Fruit fly (Drosophila melanogaster) whole organism: Measurements from ENCODE around the gene DNAlig4.

ENCODE experiments used
- CG8478 ChIP-seq: fragments of >200 bp; optimal IDR thresholded peaks from 2 replicates; lab custom pipeline; 2018; ENCODE audit warnings: inconsistent platforms
- Dll ChIP-seq: fragments of >200 bp; optimal IDR thresholded peaks from 2 replicates; lab custom pipeline; 2017
- EcR ChIP-seq, 2 experiments: fragments of >200 bp; optimal IDR thresholded peaks; 2 replicates each; lab custom pipeline; 2017; ENCODE audit warnings: missing biosample characterization in 2 of 2, missing genetic modification characterization in 2 of 2, missing genetic modification reagents in 2 of 2
- pan ChIP-seq: fragments of >200 bp; optimal IDR thresholded peaks from 2 replicates; lab custom pipeline; 2017
- psq ChIP-seq: fragments of >200 bp; optimal IDR thresholded peaks from 2 replicates; lab custom pipeline; 2017
- usp ChIP-seq: fragments of >200 bp; optimal IDR thresholded peaks from 2 replicates; lab custom pipeline; 2017; ENCODE audit warnings: missing biosample characterization, missing genetic modification characterization, mixed read lengths

DNAlig4 gene

DNA sequence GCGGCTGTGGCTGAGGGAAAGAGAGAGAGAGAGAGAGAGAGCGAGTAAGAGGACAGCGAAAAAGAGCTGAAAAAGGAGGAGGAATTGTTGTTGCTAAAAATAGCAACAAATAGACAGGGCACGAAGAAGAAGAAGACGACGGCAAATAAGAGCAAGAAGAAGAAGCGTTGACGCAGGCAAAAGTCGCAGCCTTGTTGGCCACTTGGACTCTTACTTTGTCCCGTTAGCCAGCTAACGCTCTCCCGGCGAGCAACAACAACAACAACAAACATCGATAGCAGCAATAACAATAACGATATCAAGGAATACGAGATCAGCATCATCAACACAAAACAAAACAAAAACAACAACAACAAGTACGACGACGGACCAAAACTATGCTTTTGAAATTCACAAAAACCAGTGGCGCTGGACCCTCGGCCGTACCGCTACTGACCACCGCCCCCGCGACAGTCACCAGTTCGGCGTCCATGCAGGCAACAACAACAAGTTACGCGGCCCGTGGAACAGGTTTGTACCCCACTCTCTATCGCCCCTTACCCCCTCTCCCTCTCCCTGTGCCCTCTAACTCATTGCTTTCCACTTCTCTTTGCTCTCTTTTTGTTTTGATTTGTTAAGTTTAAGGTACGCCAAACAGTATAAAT, 42.4 kb downstream of the DNAlig4 start:
- no peak for TF ChIP-seq pan (lab: Kevin White, UChicago)
- TF ChIP-seq usp (GFP tag; lab: Kevin White, UChicago) = no peak
- no peak for TF ChIP-seq Dll (lab: Kevin White, UChicago)
- TF ChIP-seq EcR (GFP tag; optimal IDR thresholded peaks at IDR 0.05; lab: Kevin White, UChicago) = no peak
- TF ChIP-seq psq (lab: Kevin White, UChicago) = no peak
- no peak for TF ChIP-seq CG8478 (lab: Kevin White, UChicago)

DNA sequence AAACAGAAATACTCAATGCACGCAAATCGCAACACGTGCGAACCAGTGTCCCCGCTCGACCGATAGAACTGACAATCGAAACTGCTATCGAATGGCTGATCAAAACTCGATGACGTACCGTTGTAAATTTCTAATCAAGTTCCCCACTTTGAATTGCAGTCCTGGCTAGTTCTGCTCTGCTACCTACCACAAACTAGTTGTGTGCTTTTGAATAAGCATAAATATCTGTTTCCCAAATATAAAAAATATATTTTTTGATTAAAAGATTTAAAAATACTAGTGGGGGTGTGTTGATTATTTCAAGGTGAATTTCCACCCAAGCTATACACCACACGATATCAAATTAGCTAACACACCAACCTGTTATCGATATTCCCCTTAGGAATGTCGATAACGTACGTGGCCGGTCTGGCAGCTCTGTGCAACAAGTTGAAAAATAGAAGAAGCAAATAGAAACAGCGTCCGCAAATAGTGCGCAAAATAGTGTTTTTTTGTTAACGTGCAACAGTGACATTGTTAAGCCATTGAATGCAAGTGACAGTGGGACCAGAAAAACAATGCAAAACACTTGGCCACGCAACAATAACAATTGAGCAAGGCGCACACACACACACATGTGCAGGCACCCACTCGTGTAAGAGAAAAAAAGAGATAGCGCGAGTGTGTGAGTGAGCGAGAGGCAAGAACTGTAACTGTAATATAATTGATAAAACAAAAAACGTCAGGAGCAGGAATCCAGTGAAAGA, 43.1 kb downstream of the DNAlig4 start, which contains the start of the genes CG2691 and NFAT:
Gene CG2691, minus strand, starts transcription at position 75 of the 746 bp plus-strand sequence.
Gene NFAT, plus strand, starts transcription at position 412 of the 746 bp plus-strand sequence.
- TF ChIP-seq psq (lab: Kevin White, UChicago) (no peak), CG8478 (lab: Kevin White, UChicago) (no peak), Dll (lab: Kevin White, UChicago) (no peak), EcR (GFP tag; optimal IDR thresholded peaks at IDR 0.05; lab: Kevin White, UChicago) (no peak), usp (GFP tag; lab: Kevin White, UChicago) (no peak), pan (lab: Kevin White, UChicago) (no peak)

DNA sequence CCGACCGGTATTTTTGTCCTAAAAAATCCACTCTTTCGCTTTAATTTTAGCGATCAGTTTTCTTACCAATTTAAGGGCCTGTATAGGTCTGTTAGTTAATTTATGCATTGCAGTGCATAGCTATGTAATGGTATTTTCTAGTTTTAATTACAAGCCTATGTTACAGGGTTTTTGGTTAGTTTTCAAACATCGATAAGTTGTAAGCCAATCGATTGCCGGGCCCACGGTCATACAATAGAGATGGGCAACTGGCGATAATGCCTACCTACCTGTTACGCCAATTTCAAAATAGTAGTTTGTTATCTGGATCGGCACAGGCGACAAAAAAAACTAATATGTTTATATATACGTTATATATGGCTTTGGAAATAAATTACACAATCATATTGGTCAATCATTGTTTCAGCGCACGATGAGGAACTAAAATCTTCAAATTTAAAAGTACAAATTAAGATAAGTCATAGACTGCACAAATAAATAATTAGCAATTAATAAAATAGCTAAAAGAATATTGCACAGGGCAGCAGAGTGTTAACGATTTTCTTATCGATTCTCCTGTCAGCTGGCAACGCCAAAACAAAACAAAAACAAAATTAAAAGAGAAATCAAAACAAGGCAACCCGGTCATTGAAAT, 51.1 kb downstream of the DNAlig4 start, which contains the start of the genes tth and Tango2:
Gene tth, minus strand, starts transcription at position 170 of the 634 bp plus-strand sequence.
Gene Tango2, plus strand, starts transcription at position 573 of the 634 bp plus-strand sequence.
- TF ChIP-seq CG8478 (lab: Kevin White, UChicago) = no peak

DNA sequence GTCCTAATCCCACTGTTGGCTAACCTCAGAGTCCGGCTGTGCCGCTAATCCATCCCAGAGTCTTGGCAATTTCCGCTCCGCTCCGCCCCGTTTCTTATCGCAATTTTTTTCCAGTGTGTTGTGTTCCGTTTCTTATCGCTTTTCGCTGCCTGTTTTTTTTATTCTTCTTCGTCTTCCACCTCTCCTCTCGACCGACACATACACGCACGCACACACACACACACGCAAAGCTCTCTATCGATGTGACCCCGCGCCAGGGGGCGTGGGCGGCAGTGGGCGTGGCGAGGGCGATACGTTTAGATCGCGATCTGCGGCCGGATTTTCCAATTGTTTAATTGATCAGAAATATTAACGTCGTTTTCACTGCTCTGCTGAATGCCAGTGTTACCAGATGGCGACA, 51.6 kb downstream of the DNAlig4 start:
- TF ChIP-seq EcR (GFP tag; optimal IDR thresholded peaks at IDR 0.05; lab: Kevin White, UChicago) (no peak), psq (lab: Kevin White, UChicago) (no peak), CG8478 (lab: Kevin White, UChicago) (no peak), usp (GFP tag; lab: Kevin White, UChicago) (no peak), Dll (lab: Kevin White, UChicago) (no peak), pan (lab: Kevin White, UChicago) (no peak)
